Fruit fly (Drosophila melanogaster) whole organism, embryonic: ENCODE measurements around the gene Kdsr.

Experiments used
- B-H2 ChIP-seq: fragments of 200-800 bp; sonication (Bioruptor generic); optimal IDR thresholded peaks from 2 replicates; lab custom pipeline; 2018; ENCODE audit warnings: missing biosample characterization, mild to moderate bottlenecking, missing genetic modification characterization
- BtbVII ChIP-seq: fragments of 200-800 bp; sonication (Bioruptor generic); optimal IDR thresholded peaks from 3 replicates; lab custom pipeline; 2017; ENCODE audit warnings: missing biosample characterization, mild to moderate bottlenecking, missing genetic modification characterization
- CG12071 ChIP-seq: fragments of 200-800 bp; sonication (Bioruptor generic); optimal IDR thresholded peaks from 3 replicates; lab custom pipeline; 2018; ENCODE audit warnings: missing biosample characterization, mild to moderate bottlenecking, missing genetic modification characterization
- CG12104 ChIP-seq: fragments of 200-800 bp; sonication (Bioruptor generic); optimal IDR thresholded peaks from 3 replicates; lab custom pipeline; 2016; ENCODE audit warnings: missing biosample characterization, missing genetic modification characterization
- CG12299 ChIP-seq: fragments of 200-800 bp; sonication (Bioruptor generic); optimal IDR thresholded peaks from 2 replicates; lab custom pipeline; 2018; ENCODE audit warnings: missing biosample characterization, mild to moderate bottlenecking, missing genetic modification characterization
- CG1233 ChIP-seq: fragments of 200-800 bp; sonication (Bioruptor generic); optimal IDR thresholded peaks from 4 replicates; lab custom pipeline; 2018; ENCODE audit warnings: missing biosample characterization, mild to moderate bottlenecking, missing genetic modification characterization
- CG12659 ChIP-seq: fragments of 200-800 bp; sonication (Bioruptor generic); optimal IDR thresholded peaks from 3 replicates; lab custom pipeline; 2017; ENCODE audit warnings: mild to moderate bottlenecking, missing biosample characterization, missing genetic modification reagents, missing genetic modification characterization
- CG12942 ChIP-seq: fragments of 200-800 bp; sonication (Bioruptor generic); optimal IDR thresholded peaks from 3 replicates; lab custom pipeline; 2016; ENCODE audit warnings: missing biosample characterization, missing genetic modification characterization
- CG13894 ChIP-seq: fragments of 200-800 bp; sonication (Bioruptor generic); optimal IDR thresholded peaks from 3 replicates; lab custom pipeline; 2018; ENCODE audit warnings: missing biosample characterization, mild to moderate bottlenecking, missing genetic modification characterization, moderate library complexity
- CG15269 ChIP-seq: fragments of 200-800 bp; sonication (Bioruptor generic); optimal IDR thresholded peaks from 2 replicates; lab custom pipeline; 2018; ENCODE audit warnings: missing biosample characterization, mild to moderate bottlenecking, missing genetic modification characterization, moderate library complexity
- CG1602 ChIP-seq: fragments of 200-800 bp; sonication (Bioruptor generic); optimal IDR thresholded peaks from 3 replicates; lab custom pipeline; 2016; ENCODE audit warnings: missing biosample characterization, missing genetic modification characterization
- CG17385 ChIP-seq: fragments of 200-800 bp; sonication (Bioruptor generic); optimal IDR thresholded peaks from 3 replicates; lab custom pipeline; 2018; ENCODE audit warnings: missing biosample characterization, mild to moderate bottlenecking, missing genetic modification characterization
- CG17568 ChIP-seq: fragments of 200-800 bp; sonication (Bioruptor generic); optimal IDR thresholded peaks from 2 replicates; lab custom pipeline; 2018; ENCODE audit warnings: missing biosample characterization, mild to moderate bottlenecking, missing genetic modification characterization, moderate library complexity
- CG2678 ChIP-seq: fragments of 200-800 bp; sonication (Bioruptor generic); optimal IDR thresholded peaks from 3 replicates; lab custom pipeline; 2019; ENCODE audit warnings: missing biosample characterization, mild to moderate bottlenecking, missing genetic modification characterization, moderate library complexity
- CG3163 ChIP-seq: fragments of 200-800 bp; sonication (Bioruptor generic); optimal IDR thresholded peaks from 3 replicates; lab custom pipeline; 2016; ENCODE audit warnings: missing biosample characterization, missing genetic modification characterization
- CG34376 ChIP-seq: fragments of 200-800 bp; sonication (Bioruptor generic); optimal IDR thresholded peaks from 2 replicates; lab custom pipeline; 2018; ENCODE audit warnings: missing biosample characterization, mild to moderate bottlenecking, missing genetic modification characterization
- CG3995 ChIP-seq: fragments of 200-800 bp; sonication (Bioruptor generic); optimal IDR thresholded peaks from 3 replicates; lab custom pipeline; 2016; ENCODE audit warnings: missing biosample characterization, missing genetic modification characterization
- CG4820 ChIP-seq: fragments of 200-800 bp; sonication (Bioruptor generic); optimal IDR thresholded peaks from 3 replicates; lab custom pipeline; 2016; ENCODE audit warnings: missing biosample characterization, missing genetic modification characterization
- CG7357 ChIP-seq: fragments of 200-800 bp; sonication (Bioruptor generic); IDR thresholded peaks from 3 replicates; pipeline ENCODE4 v1.3.6; 2022; ENCODE audit warnings: missing biosample characterization, missing genetic modification characterization
- CG8924 ChIP-seq: fragments of 200-800 bp; optimal IDR thresholded peaks from 3 replicates; lab custom pipeline; 2019; ENCODE audit warnings: missing biosample characterization, mild to moderate bottlenecking, missing genetic modification characterization, moderate library complexity
- CG8944 ChIP-seq: fragments of 200-800 bp; sonication (Bioruptor generic); optimal IDR thresholded peaks from 3 replicates; lab custom pipeline; 2016; ENCODE audit warnings: missing biosample characterization, missing genetic modification characterization
- CrebB ChIP-seq: fragments of 200-800 bp; sonication (Bioruptor generic); optimal IDR thresholded peaks from 3 replicates; lab custom pipeline; 2018; ENCODE audit warnings: missing biosample characterization, mild to moderate bottlenecking, missing genetic modification characterization
- Ets65A ChIP-seq: fragments of 200-800 bp; sonication (Bioruptor generic); peaks from one replicate; lab custom pipeline; 2016; ENCODE audit warnings: missing biosample characterization, missing genetic modification characterization
- Fer1 ChIP-seq: fragments of 200-800 bp; sonication (Bioruptor generic); optimal IDR thresholded peaks from 2 replicates; lab custom pipeline; 2017; ENCODE audit warnings: missing biosample characterization, mild to moderate bottlenecking, missing genetic modification characterization
- GATAe ChIP-seq: fragments of 200-800 bp; sonication (Bioruptor generic); conservative IDR thresholded peaks from 2 replicates; pipeline ENCODE4 v1.3.6; 2022; ENCODE audit warnings: missing biosample characterization, missing genetic modification characterization
- HLHmδ ChIP-seq: fragments of 200-800 bp; sonication (Bioruptor generic); optimal IDR thresholded peaks from 2 replicates; lab custom pipeline; 2018; ENCODE audit warnings: missing biosample characterization, mild to moderate bottlenecking, missing genetic modification characterization, moderate library complexity
- Kr ChIP-seq: fragments of 200-800 bp; sonication (Bioruptor generic); optimal IDR thresholded peaks from 2 replicates; lab custom pipeline; 2017; ENCODE audit warnings: missing biosample characterization, mild to moderate bottlenecking, missing genetic modification characterization
- MBD-R2 ChIP-seq: fragments of 200-800 bp; sonication (Bioruptor generic); IDR thresholded peaks from 2 replicates; pipeline ENCODE4 v1.3.6; 2022; ENCODE audit warnings: missing biosample characterization, missing genetic modification characterization
- Med ChIP-seq: fragments of 200-800 bp; sonication (Bioruptor generic); peaks from one replicate; lab custom pipeline; 2016; ENCODE audit warnings: missing biosample characterization, missing genetic modification characterization, mild to moderate bottlenecking, inconsistent platforms, moderate library complexity
- Mes4 ChIP-seq: fragments of 200-800 bp; sonication (Bioruptor generic); optimal IDR thresholded peaks from 2 replicates; lab custom pipeline; 2016; ENCODE audit warnings: missing biosample characterization, missing genetic modification characterization
- Mrtf ChIP-seq: fragments of 200-800 bp; sonication (Bioruptor generic); IDR thresholded peaks from 3 replicates; pipeline ENCODE4 v1.3.6; 2022; ENCODE audit warnings: missing biosample characterization, missing genetic modification characterization
- Oli ChIP-seq: fragments of 200-800 bp; sonication (Bioruptor generic); optimal IDR thresholded peaks from 2 replicates; lab custom pipeline; 2018; ENCODE audit warnings: missing biosample characterization, mild to moderate bottlenecking, missing genetic modification characterization, moderate library complexity
- al ChIP-seq: fragments of 200-800 bp; sonication (Bioruptor generic); IDR thresholded peaks from 2 replicates; pipeline ENCODE4 v1.3.6; 2022; ENCODE audit warnings: missing biosample characterization, missing genetic modification characterization
- ash1 ChIP-seq: fragments of 200-800 bp; sonication (Bioruptor generic); optimal IDR thresholded peaks from 2 replicates; lab custom pipeline; 2018; ENCODE audit warnings: missing biosample characterization, mild to moderate bottlenecking, missing genetic modification characterization
- cwo ChIP-seq: fragments of 200-800 bp; sonication (Bioruptor generic); optimal IDR thresholded peaks from 3 replicates; lab custom pipeline; 2017; ENCODE audit warnings: missing biosample characterization, missing genetic modification characterization, mild to moderate bottlenecking, moderate library complexity, missing genetic modification reagents
- dimm ChIP-seq: fragments of 200-800 bp; sonication (Bioruptor generic); IDR thresholded peaks from 2 replicates; pipeline ENCODE4 v1.3.6; 2022; ENCODE audit warnings: missing biosample characterization, missing genetic modification characterization
- exex ChIP-seq: fragments of 200-800 bp; sonication (Bioruptor generic); optimal IDR thresholded peaks from 4 replicates; lab custom pipeline; 2018; ENCODE audit warnings: missing biosample characterization, mild to moderate bottlenecking, missing genetic modification characterization, moderate library complexity
- eyg ChIP-seq: fragments of 200-800 bp; sonication (Bioruptor generic); optimal IDR thresholded peaks from 3 replicates; lab custom pipeline; 2016; ENCODE audit warnings: missing biosample characterization, missing genetic modification characterization
- fd3F ChIP-seq: fragments of 200-800 bp; sonication (Bioruptor generic); optimal IDR thresholded peaks from 2 replicates; lab custom pipeline; 2018; ENCODE audit warnings: missing biosample characterization, mild to moderate bottlenecking, missing genetic modification characterization, moderate library complexity
- gcm2 ChIP-seq: fragments of 200-800 bp; sonication (Bioruptor generic); optimal IDR thresholded peaks from 2 replicates; lab custom pipeline; 2016; ENCODE audit warnings: missing biosample characterization, missing genetic modification characterization
- grau ChIP-seq: fragments of 200-800 bp; optimal IDR thresholded peaks from 3 replicates; lab custom pipeline; 2019; ENCODE audit warnings: missing biosample characterization, mild to moderate bottlenecking, missing genetic modification characterization, moderate library complexity
- hbn ChIP-seq: fragments of 200-800 bp; sonication (Bioruptor generic); IDR thresholded peaks from 2 replicates; pipeline ENCODE4 v1.3.6; 2022; ENCODE audit warnings: missing biosample characterization, missing genetic modification characterization; ENCODE audit not compliant: partially characterized antibody
- lab ChIP-seq: fragments of 200-800 bp; sonication (Bioruptor generic); optimal IDR thresholded peaks from 3 replicates; lab custom pipeline; 2017; ENCODE audit warnings: missing biosample characterization, missing genetic modification characterization, mild to moderate bottlenecking, moderate library complexity, missing genetic modification reagents
- pros ChIP-seq: fragments of 200-800 bp; sonication (Bioruptor generic); optimal IDR thresholded peaks from 3 replicates; lab custom pipeline; 2019; ENCODE audit warnings: missing biosample characterization, mild to moderate bottlenecking, missing genetic modification characterization, moderate library complexity
- sens ChIP-seq: fragments of 200-800 bp; sonication (Bioruptor generic); peaks from one replicate; lab custom pipeline; 2016; ENCODE audit warnings: missing biosample characterization, missing genetic modification characterization
- slou ChIP-seq: fragments of 200-800 bp; sonication (Bioruptor generic); optimal IDR thresholded peaks from 3 replicates; lab custom pipeline; 2016; ENCODE audit warnings: missing biosample characterization, missing genetic modification characterization
- sug ChIP-seq: fragments of 200-800 bp; optimal IDR thresholded peaks from 2 replicates; lab custom pipeline; 2019; ENCODE audit warnings: missing biosample characterization, mild to moderate bottlenecking, missing genetic modification characterization, moderate library complexity
- tio ChIP-seq: fragments of 200-800 bp; sonication (Bioruptor generic); optimal IDR thresholded peaks from 2 replicates; lab custom pipeline; 2017; ENCODE audit warnings: missing biosample characterization, missing genetic modification characterization, inconsistent platforms
- unpg ChIP-seq: fragments of 200-800 bp; sonication (Bioruptor generic); optimal IDR thresholded peaks from 3 replicates; lab custom pipeline; 2018; ENCODE audit warnings: missing biosample characterization, mild to moderate bottlenecking, missing genetic modification characterization, moderate library complexity

Gene Kdsr

DNA sequence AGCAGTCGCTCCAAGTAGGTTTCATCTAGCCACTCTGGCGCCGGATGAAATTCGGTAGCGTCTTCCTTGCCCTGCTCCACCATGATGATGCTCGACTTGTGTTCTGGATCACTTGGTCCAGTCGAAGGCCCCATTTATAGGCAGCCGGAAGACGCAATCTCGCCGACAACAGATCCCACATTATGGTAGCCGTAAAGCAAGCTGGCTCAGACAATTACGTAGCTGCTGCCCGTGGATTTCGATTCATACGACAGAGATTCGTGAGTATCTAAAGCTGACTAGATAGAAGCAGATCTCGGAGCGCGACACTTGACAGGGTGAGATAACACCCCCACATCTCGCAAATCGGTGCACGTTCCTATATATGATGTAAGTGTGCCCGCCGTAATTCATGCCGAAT is 14.8 kb upstream of the Kdsr start, which contains the start of gene CG10513:
CG10513 (minus strand) TSS at position 101 of the 400 bp plus-strand sequence.
- no peak for TF ChIP-seq CG1602 (GFP tag; lab: Kevin White, UChicago)
- TF ChIP-seq CG7357 (GFP tag; lab: Robert Waterston, UW): no peak
- TF ChIP-seq CG12942 (GFP tag; lab: Kevin White, UChicago): no peak
- no peak for TF ChIP-seq Kr (GFP tag; lab: Kevin White, UChicago)
- no peak for TF ChIP-seq CG8944 (GFP tag; lab: Kevin White, UChicago)
- TF ChIP-seq al (GFP tag; lab: Robert Waterston, UW): no peak
- TF ChIP-seq pros (GFP tag; lab: Kevin White, UChicago): no peak
- no peak for TF ChIP-seq sens
- TF ChIP-seq Mes4 (GFP tag; lab: Kevin White, UChicago): no peak
- 0 out of 3 replicates have a peak, but pooled peaks have one; percentile 8 for TF ChIP-seq Mrtf
- TF ChIP-seq Ets65A (GFP tag; lab: Kevin White, UChicago): peak; percentile 26
- no peak for TF ChIP-seq ash1 (GFP tag; lab: Kevin White, UChicago)
- no peak for TF ChIP-seq CG3995 (GFP tag; lab: Kevin White, UChicago)
- no peak for TF ChIP-seq Oli (tag; lab: Kevin White, UChicago)
- TF ChIP-seq tio (GFP tag; lab: Kevin White, UChicago): no peak

DNA sequence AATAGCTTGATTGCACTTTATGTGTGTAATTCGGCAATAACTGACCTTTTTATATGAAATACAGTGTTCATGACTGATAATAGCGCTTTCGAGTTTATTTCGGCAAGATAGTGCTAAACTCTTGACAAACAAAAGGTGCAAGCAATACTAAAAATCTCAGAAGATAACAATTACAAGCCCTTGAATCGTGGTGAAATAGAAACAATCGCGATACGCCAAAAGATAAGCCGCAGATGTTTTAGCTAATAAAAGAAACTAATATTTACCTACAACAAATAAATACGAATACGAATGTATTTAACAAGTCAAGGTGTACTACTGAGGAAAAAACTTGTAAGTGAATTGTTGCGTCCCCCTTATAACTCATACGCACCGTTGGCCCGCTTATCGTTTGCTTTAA is 13.0 kb upstream of the Kdsr start:
- TF ChIP-seq lab (GFP tag; lab: Kevin White, UChicago) (peak; percentile 81), sug (peak; percentile 77), CG3163 (no peak), dimm (no peak), CG15269 (tag; lab: Kevin White, UChicago) (peak; percentile 55), BtbVII (peak; percentile 66), eyg (GFP tag; lab: Kevin White, UChicago) (peak; percentile 14), sens (peak; percentile 61), hbn (GFP tag; lab: Robert Waterston, UW) (no peak), unpg (peak; percentile 1), CG34376 (GFP tag; lab: Kevin White, UChicago) (peak; percentile 47), B-H2 (GFP tag; lab: Kevin White, UChicago) (peak; percentile 36), exex (tag; lab: Kevin White, UChicago) (peak; percentile 78), CG12299 (peak; percentile 36), Ets65A (GFP tag; lab: Kevin White, UChicago) (peak; percentile 29), CG1233 (GFP tag; lab: Kevin White, UChicago) (peak; percentile 1), CG4820 (no peak), HLHmδ (GFP tag; lab: Kevin White, UChicago) (no peak), CG3995 (GFP tag; lab: Kevin White, UChicago) (no peak), CG8924 (tag; lab: Kevin White, UChicago) (peak; percentile 27), cwo (GFP tag; lab: Kevin White, UChicago) (peak; percentile 19), Med (GFP tag; lab: Kevin White, UChicago) (peak; percentile 67), CG12104 (peak; percentile 35), GATAe (0 out of 2 replicates have a peak, but pooled peaks have one; percentile 9), fd3F (GFP tag; lab: Kevin White, UChicago) (peak; percentile 50), CG17568 (GFP tag; lab: Kevin White, UChicago) (peak; percentile 58), gcm2 (GFP tag; lab: Kevin White, UChicago) (no peak), grau (peak; percentile 15), MBD-R2 (GFP tag; lab: Robert Waterston, UW) (no peak), CG12071 (GFP tag; lab: Kevin White, UChicago) (peak; percentile 44), slou (GFP tag; lab: Kevin White, UChicago) (no peak), CrebB (peak; percentile 60), CG13894 (tag; lab: Kevin White, UChicago) (peak; percentile 57), CG2678 (peak; percentile 65), CG17385 (peak; percentile 22), CG12659 (GFP tag; lab: Kevin White, UChicago) (peak; percentile 23), Fer1 (peak; percentile 81)
